3 worm cellular contexts compared by ENCODE assay signal in genomic region chrX:12793796-12794195, ce11.
TF ChIP-seq lines count a peak whose summit lies in the region.

TSS of gene abf-6 (plus strand) at chrX:12794118.

TF ChIP-seq in whole organism, L1 larva, 84 proteins besides CTCF, POLR2A, EP300 and RAD21:
- TF ChIP-seq lin-14 (GFP tag; optimal IDR thresholded peaks at IDR 0.05; lab: Kevin White, UChicago) (peak; percentile 23), sup-37 (GFP tag; optimal IDR thresholded peaks at IDR 0.05; lab: Kevin White, UChicago) (no peak)

TF ChIP-seq in whole organism, L2 larva, 48 proteins besides CTCF, POLR2A, EP300 and RAD21:
- TF ChIP-seq nhr-129 (tag; optimal IDR thresholded peaks at IDR 0.05; lab: Kevin White, UChicago) (peak; percentile 5), elt-3 (tag; optimal IDR thresholded peaks at IDR 0.05; lab: Kevin White, UChicago) (no peak), F13H6.1 (tag; optimal IDR thresholded peaks at IDR 0.05; lab: Kevin White, UChicago) (peak; percentile 15)

TF ChIP-seq in whole organism, L3 larva, 47 proteins besides CTCF, POLR2A, EP300 and RAD21:
- TF ChIP-seq lsy-12 (tag; optimal IDR thresholded peaks at IDR 0.05; lab: Kevin White, UChicago) (no peak), ZK546.5 (tag; optimal IDR thresholded peaks at IDR 0.05; lab: Kevin White, UChicago) (no peak), pha-4 (tag; optimal IDR thresholded peaks at IDR 0.05; lab: Kevin White, UChicago) (peak; percentile 90)
